Fruit fly (Drosophila melanogaster) Kc167 (cell line): ENCODE results near the gene Dtd.

Experiments used
- Myc ChIP-seq: fragments of >200 bp; optimal IDR thresholded peaks from 2 replicates; lab custom pipeline; 2017; ENCODE audit warnings: missing external identifiers
- h ChIP-seq: fragments of >200 bp; optimal IDR thresholded peaks from 3 replicates; lab custom pipeline; 2018; ENCODE audit warnings: missing external identifiers
- insv ChIP-seq: fragments of >200 bp; optimal IDR thresholded peaks from 3 replicates; lab custom pipeline; 2018; ENCODE audit warnings: missing external identifiers
- psq ChIP-seq: fragments of >200 bp; optimal IDR thresholded peaks from 2 replicates; lab custom pipeline; 2017; ENCODE audit warnings: missing external identifiers

- TF ChIP-seq psq (lab: Kevin White, UChicago) (no peak), insv (lab: Kevin White, UChicago) (no peak), Myc (lab: Kevin White, UChicago) (no peak), h (lab: Kevin White, UChicago) (no peak)
Measured at dm6 chr3R:11409667-11410137, 20.2 kb upstream of the Dtd start, which contains the start of the genes mgr and Irbp.
